Worm (Caenorhabditis elegans): Measurements from ENCODE around the gene B0495.5.

DNA sequence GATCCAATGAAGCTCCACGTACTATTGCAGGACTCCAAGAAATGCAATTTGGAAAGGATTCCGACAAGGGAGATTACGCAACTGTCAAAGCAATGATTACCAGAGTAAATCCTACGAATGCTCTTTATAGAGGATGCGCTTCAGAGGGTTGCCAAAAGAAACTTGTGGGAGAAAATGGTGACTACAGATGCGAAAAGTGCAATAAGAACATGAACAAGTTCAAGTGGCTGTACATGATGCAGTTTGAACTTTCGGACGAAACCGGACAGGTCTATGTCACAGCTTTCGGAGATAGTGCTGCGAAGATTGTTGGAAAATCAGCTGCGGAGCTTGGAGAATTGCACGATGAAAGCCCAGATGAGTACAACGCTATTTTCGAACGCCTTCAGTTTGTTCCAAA, 32.0 kb downstream of the B0495.5 start:
- TF ChIP-seq fos-1 (tag; optimal IDR thresholded peaks at IDR 0.05) (no peak), nhr-76 (tag; optimal IDR thresholded peaks at IDR 0.05) (no peak), fkh-10 (GFP tag; optimal IDR thresholded peaks at IDR 0.05) (no peak), blmp-1 (tag; optimal IDR thresholded peaks at IDR 0.05) (no peak), ama-1 (optimal IDR thresholded peaks at IDR 0.05) (no peak), nhr-90 (tag; optimal IDR thresholded peaks at IDR 0.05; ENCODE audit: poor library complexity) (no peak), vab-15 (tag; optimal IDR thresholded peaks at IDR 0.05) (no peak), ceh-63 (GFP tag; optimal IDR thresholded peaks at IDR 0.05) (no peak), ztf-11 (tag; optimal IDR thresholded peaks at IDR 0.05) (no peak), unc-62 (GFP tag; optimal IDR thresholded peaks at IDR 0.05) (no peak), zag-1 (tag; optimal IDR thresholded peaks at IDR 0.05) (no peak)

Data from whole organism, L1 larva.